Fruit fly (Drosophila melanogaster) whole organism, embryonic: ENCODE results near the gene CG14511.

ENCODE experiments used
- Awh ChIP-seq: fragments of 200-800 bp; sonication (Bioruptor generic); IDR thresholded peaks from 2 replicates; pipeline ENCODE4, ENCODE4 v1.3.6; 2022; ENCODE audit warnings: missing biosample characterization, missing genetic modification characterization
- BEAF-32 ChIP-seq: fragments of 200-800 bp; sonication (Bioruptor generic); optimal IDR thresholded peaks from 3 replicates; lab custom pipeline; 2017; ENCODE audit warnings: missing biosample characterization, missing genetic modification characterization, mild to moderate bottlenecking, moderate library complexity, missing genetic modification reagents
- Blimp-1 ChIP-seq: fragments of 200-800 bp; sonication (Bioruptor generic); optimal IDR thresholded peaks from 3 replicates; lab custom pipeline; 2018; ENCODE audit warnings: missing biosample characterization, missing genetic modification characterization, mild to moderate bottlenecking, moderate library complexity, missing genetic modification reagents
- CG10209 ChIP-seq: fragments of 200-800 bp; sonication (Bioruptor generic); optimal IDR thresholded peaks from 3 replicates; lab custom pipeline; 2017; ENCODE audit warnings: missing biosample characterization, mild to moderate bottlenecking, missing genetic modification characterization, missing genetic modification reagents
- CG10654 ChIP-seq: fragments of 200-800 bp; sonication (Bioruptor generic); optimal IDR thresholded peaks from 2 replicates; lab custom pipeline; 2016; ENCODE audit warnings: missing biosample characterization, missing genetic modification characterization
- CG11247 ChIP-seq: fragments of 200-800 bp; sonication (Bioruptor generic); IDR thresholded peaks from 2 replicates; pipeline ENCODE4 v1.3.6; 2022; ENCODE audit warnings: missing biosample characterization, missing genetic modification characterization
- CG12391 ChIP-seq: fragments of 200-800 bp; sonication (Bioruptor generic); optimal IDR thresholded peaks from 3 replicates; lab custom pipeline; 2018; ENCODE audit warnings: missing biosample characterization, mild to moderate bottlenecking, missing genetic modification characterization, moderate library complexity
- CG14667 ChIP-seq: fragments of 200-800 bp; sonication (Bioruptor generic); IDR thresholded peaks from 2 replicates; pipeline ENCODE4 v1.3.6; 2022; ENCODE audit warnings: missing biosample characterization, missing genetic modification characterization
- CG15073 ChIP-seq: fragments of 200-800 bp; sonication (Bioruptor generic); optimal IDR thresholded peaks from 2 replicates; lab custom pipeline; 2016; ENCODE audit warnings: missing biosample characterization, missing genetic modification characterization
- CG15479 ChIP-seq: fragments of 200-800 bp; sonication (Bioruptor generic); optimal IDR thresholded peaks from 3 replicates; lab custom pipeline; 2019; ENCODE audit warnings: missing biosample characterization, mild to moderate bottlenecking, missing genetic modification characterization, moderate library complexity
- CG17359 ChIP-seq: fragments of 200-800 bp; sonication (Bioruptor generic); optimal IDR thresholded peaks from 3 replicates; lab custom pipeline; 2018; ENCODE audit warnings: missing biosample characterization, mild to moderate bottlenecking, missing genetic modification characterization, moderate library complexity
- CG2712 ChIP-seq: fragments of 200-800 bp; optimal IDR thresholded peaks from 3 replicates; lab custom pipeline; 2019; ENCODE audit warnings: missing biosample characterization, mild to moderate bottlenecking, missing genetic modification characterization, moderate library complexity
- CG34422 ChIP-seq: fragments of 200-800 bp; sonication (Bioruptor generic); IDR thresholded peaks from 3 replicates; pipeline ENCODE4 v1.3.6; 2022; ENCODE audit warnings: missing biosample characterization, missing genetic modification characterization
- CG3847 ChIP-seq: fragments of 200-800 bp; sonication (Bioruptor generic); IDR thresholded peaks from 2 replicates; pipeline ENCODE4 v1.3.6; 2022; ENCODE audit warnings: missing biosample characterization, missing genetic modification characterization
- CG4282 ChIP-seq: fragments of 200-800 bp; sonication (Bioruptor generic); optimal IDR thresholded peaks from 2 replicates; lab custom pipeline; 2016; ENCODE audit warnings: missing biosample characterization, missing genetic modification characterization
- CG4360 ChIP-seq: fragments of 200-800 bp; sonication (Bioruptor generic); IDR thresholded peaks from 2 replicates; pipeline ENCODE4 v1.3.6; 2022; ENCODE audit warnings: missing biosample characterization, missing genetic modification characterization
- CG4854 ChIP-seq: fragments of 200-800 bp; sonication (Bioruptor generic); optimal IDR thresholded peaks from 2 replicates; lab custom pipeline; 2016; ENCODE audit warnings: missing biosample characterization, missing genetic modification characterization, inconsistent platforms
- CG7271 ChIP-seq: fragments of 200-800 bp; sonication (Bioruptor generic); optimal IDR thresholded peaks from 2 replicates; lab custom pipeline; 2018; ENCODE audit warnings: missing biosample characterization, mild to moderate bottlenecking, missing genetic modification characterization, moderate library complexity
- CG8290 ChIP-seq, 3 experiments: fragments of 200-800 bp; sonication (Bioruptor generic); optimal IDR thresholded peaks; 2 replicates each; lab custom pipeline; 2016 to 2019; ENCODE audit warnings: missing biosample characterization in 3 of 3, missing genetic modification characterization in 3 of 3, mild to moderate bottlenecking in 2 of 3, moderate library complexity in 1 of 3
- CG8359 ChIP-seq: fragments of 200-800 bp; sonication (Bioruptor generic); optimal IDR thresholded peaks from 2 replicates; lab custom pipeline; 2017; ENCODE audit warnings: missing biosample characterization, mild to moderate bottlenecking, missing genetic modification characterization, borderline replicate concordance
- CoRest ChIP-seq: fragments of 200-800 bp; sonication (Bioruptor generic); optimal IDR thresholded peaks from 3 replicates; lab custom pipeline; 2018; ENCODE audit warnings: missing biosample characterization, mild to moderate bottlenecking, missing genetic modification characterization, moderate library complexity
- Dbx ChIP-seq: fragments of 200-800 bp; sonication (Bioruptor generic); IDR thresholded peaks from 3 replicates; pipeline ENCODE4 v1.3.6; 2022; ENCODE audit warnings: missing biosample characterization, missing genetic modification characterization
- H15 ChIP-seq: fragments of 200-800 bp; sonication (Bioruptor generic); IDR thresholded peaks from 3 replicates; pipeline ENCODE4 v1.3.6; 2022; ENCODE audit warnings: missing biosample characterization, missing genetic modification characterization
- Hey ChIP-seq: fragments of 200-800 bp; sonication (Bioruptor generic); optimal IDR thresholded peaks from 3 replicates; lab custom pipeline; 2018; ENCODE audit warnings: missing biosample characterization, mild to moderate bottlenecking, missing genetic modification characterization
- HmgZ ChIP-seq: fragments of 200-800 bp; sonication (Bioruptor generic); optimal IDR thresholded peaks from 2 replicates; lab custom pipeline; 2018; ENCODE audit warnings: missing biosample characterization, mild to moderate bottlenecking, missing genetic modification characterization
- Med ChIP-seq: fragments of 200-800 bp; sonication (Bioruptor generic); peaks from one replicate; lab custom pipeline; 2016; ENCODE audit warnings: missing biosample characterization, missing genetic modification characterization, mild to moderate bottlenecking, inconsistent platforms, moderate library complexity
- NK7.1 ChIP-seq: fragments of 200-800 bp; sonication (Bioruptor generic); optimal IDR thresholded peaks from 3 replicates; lab custom pipeline; 2016; ENCODE audit warnings: missing biosample characterization, missing genetic modification characterization
- Sin3A ChIP-seq: fragments of >200 bp; optimal IDR thresholded peaks from 2 replicates; lab custom pipeline; 2018
- Sry-β ChIP-seq: fragments of 200-800 bp; sonication (Bioruptor generic); optimal IDR thresholded peaks from 2 replicates; lab custom pipeline; 2018; ENCODE audit warnings: missing biosample characterization, mild to moderate bottlenecking, missing genetic modification characterization, moderate library complexity
- Xbp1 ChIP-seq: fragments of 200-800 bp; sonication (Bioruptor generic); optimal IDR thresholded peaks from 3 replicates; lab custom pipeline; 2016; ENCODE audit warnings: missing biosample characterization, mild to moderate bottlenecking, missing genetic modification characterization
- btn ChIP-seq: fragments of 200-800 bp; sonication (Bioruptor generic); optimal IDR thresholded peaks from 2 replicates; lab custom pipeline; 2016; ENCODE audit warnings: missing biosample characterization, missing genetic modification characterization
- cato ChIP-seq: fragments of 200-800 bp; sonication (Bioruptor generic); optimal IDR thresholded peaks from 2 replicates; lab custom pipeline; 2016; ENCODE audit warnings: missing biosample characterization, missing genetic modification characterization, borderline replicate concordance
- chm ChIP-seq: fragments of 200-800 bp; sonication (Bioruptor generic); IDR thresholded peaks from 2 replicates; pipeline ENCODE4 v1.3.6; 2022; ENCODE audit warnings: missing biosample characterization, missing genetic modification characterization
- chn ChIP-seq: fragments of 200-800 bp; sonication (Bioruptor generic); optimal IDR thresholded peaks from 2 replicates; lab custom pipeline; 2016; ENCODE audit warnings: missing biosample characterization, missing genetic modification characterization
- fd96Cb ChIP-seq: fragments of 200-800 bp; sonication (Bioruptor generic); optimal IDR thresholded peaks from 2 replicates; lab custom pipeline; 2018; ENCODE audit warnings: missing biosample characterization, mild to moderate bottlenecking, missing genetic modification characterization, moderate library complexity
- gcm2 ChIP-seq: fragments of 200-800 bp; sonication (Bioruptor generic); optimal IDR thresholded peaks from 2 replicates; lab custom pipeline; 2016; ENCODE audit warnings: missing biosample characterization, missing genetic modification characterization
- gt ChIP-seq: fragments of 200-800 bp; sonication (Bioruptor generic); IDR thresholded peaks from 2 replicates; pipeline ENCODE4 v1.3.6; 2022; ENCODE audit warnings: missing biosample characterization, missing genetic modification characterization
- kah ChIP-seq: fragments of 200-800 bp; sonication (Bioruptor generic); optimal IDR thresholded peaks from 2 replicates; lab custom pipeline; 2018; ENCODE audit warnings: missing biosample characterization, mild to moderate bottlenecking, missing genetic modification characterization
- lab ChIP-seq: fragments of 200-800 bp; sonication (Bioruptor generic); optimal IDR thresholded peaks from 3 replicates; lab custom pipeline; 2017; ENCODE audit warnings: missing biosample characterization, missing genetic modification characterization, mild to moderate bottlenecking, moderate library complexity, missing genetic modification reagents
- lola ChIP-seq, 3 experiments: fragments of >200 bp in 2 of 3; fragments of 200-800 bp in 1 of 3; sonication (Bioruptor generic) in 1 of 3; optimal IDR thresholded peaks; 2 replicates each; lab custom pipeline; 2017 to 2019; ENCODE audit warnings: missing biosample characterization in 3 of 3, missing genetic modification characterization in 3 of 3, mild to moderate bottlenecking in 1 of 3, moderate library complexity in 1 of 3
- maf-S ChIP-seq: fragments of 200-800 bp; sonication (Bioruptor generic); optimal IDR thresholded peaks from 2 replicates; lab custom pipeline; 2016; ENCODE audit warnings: missing biosample characterization, missing genetic modification characterization
- nerfin-1 ChIP-seq: fragments of 200-800 bp; sonication (Bioruptor generic); optimal IDR thresholded peaks from 3 replicates; lab custom pipeline; 2019; ENCODE audit warnings: missing biosample characterization, mild to moderate bottlenecking, missing genetic modification characterization, moderate library complexity
- nom ChIP-seq: fragments of 200-800 bp; sonication (Bioruptor generic); optimal IDR thresholded peaks from 2 replicates; lab custom pipeline; 2017; ENCODE audit warnings: missing biosample characterization, missing genetic modification characterization, mild to moderate bottlenecking, moderate library complexity, missing genetic modification reagents
- onecut ChIP-seq: fragments of 200-800 bp; sonication (Bioruptor generic); IDR thresholded peaks from 2 replicates; pipeline ENCODE4 v1.3.6; 2022; ENCODE audit warnings: missing biosample characterization, missing genetic modification characterization
- pita ChIP-seq: fragments of 200-800 bp; sonication (Bioruptor generic); optimal IDR thresholded peaks from 2 replicates; lab custom pipeline; 2017; ENCODE audit warnings: missing biosample characterization, mild to moderate bottlenecking, missing genetic modification characterization
- sob ChIP-seq: fragments of 200-800 bp; sonication (Bioruptor generic); IDR thresholded peaks from 2 replicates; pipeline ENCODE4 v1.3.6; 2022; ENCODE audit warnings: missing biosample characterization, missing genetic modification characterization
- sug ChIP-seq: fragments of 200-800 bp; optimal IDR thresholded peaks from 2 replicates; lab custom pipeline; 2019; ENCODE audit warnings: missing biosample characterization, mild to moderate bottlenecking, missing genetic modification characterization, moderate library complexity
- unpg ChIP-seq: fragments of 200-800 bp; sonication (Bioruptor generic); optimal IDR thresholded peaks from 3 replicates; lab custom pipeline; 2018; ENCODE audit warnings: missing biosample characterization, mild to moderate bottlenecking, missing genetic modification characterization, moderate library complexity
- wor ChIP-seq: fragments of 200-800 bp; sonication (Bioruptor generic); IDR thresholded peaks from 2 replicates; pipeline ENCODE4 v1.3.6; 2022; ENCODE audit warnings: missing biosample characterization, missing genetic modification characterization

Gene CG14511

DNA sequence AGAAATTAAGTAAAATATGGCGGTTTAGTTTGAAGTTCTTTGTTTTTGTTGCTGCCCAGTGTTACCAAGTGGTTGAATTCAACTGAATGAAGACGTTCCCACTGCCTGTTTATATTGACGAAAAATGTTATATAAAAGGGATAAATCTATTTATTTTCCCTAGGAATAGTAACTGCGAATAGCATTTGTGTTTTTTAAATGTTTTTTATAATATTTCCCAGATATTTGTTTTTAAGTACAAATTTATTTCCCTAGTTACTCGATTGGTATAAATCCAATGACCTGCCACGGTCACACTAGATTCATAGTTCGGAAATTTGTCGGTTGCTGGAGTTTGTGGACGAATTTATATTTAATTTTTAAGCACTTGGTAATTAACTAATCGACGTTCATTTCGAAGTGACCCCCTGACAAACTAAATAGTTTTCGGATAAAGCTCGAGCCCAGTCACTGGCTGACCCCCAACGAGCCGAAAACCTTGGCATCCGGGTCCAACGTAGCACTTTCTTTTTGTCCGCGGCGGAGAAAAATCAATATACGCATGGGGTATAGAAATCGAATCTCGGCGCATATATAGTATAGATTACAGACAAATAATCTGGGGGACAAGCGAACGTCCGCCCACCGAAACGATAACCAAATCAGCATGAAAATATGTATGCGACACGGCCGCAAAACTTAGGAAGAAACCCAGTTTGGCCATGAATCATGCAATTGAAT is 15.6 kb downstream of the CG14511 start, which contains the start of the genes dgt6 and Vha100-1:
dgt6 (minus strand) TSS at position 71 of the 720 bp plus-strand sequence.
Vha100-1 (plus strand) TSS at position 292 of the 720 bp plus-strand sequence.
- TF ChIP-seq CG7271 (tag; lab: Kevin White, UChicago): no peak
- peak; percentile 22 for TF ChIP-seq CG10654 (GFP tag; lab: Kevin White, UChicago)
- peak; percentile 29 for TF ChIP-seq nom (GFP tag; lab: Kevin White, UChicago)
- no peak for TF ChIP-seq CoRest (tag; lab: Kevin White, UChicago)
- TF ChIP-seq CG12391 (tag; lab: Kevin White, UChicago): peak; percentile 62
- TF ChIP-seq Hey (tag; lab: Kevin White, UChicago): no peak
- peak; percentile 14 for TF ChIP-seq Sry-β (GFP tag; lab: Kevin White, UChicago)
- TF ChIP-seq maf-S (GFP tag; lab: Kevin White, UChicago): no peak
- TF ChIP-seq cato (GFP tag; lab: Kevin White, UChicago): no peak
- TF ChIP-seq Xbp1 (GFP tag; lab: Kevin White, UChicago): peak; percentile 19
- TF ChIP-seq lola (GFP tag; optimal IDR thresholded peaks at IDR 0.05; lab: Kevin White, UChicago): peak in 1 of 3 experiments; percentile 26
- TF ChIP-seq lab (GFP tag; lab: Kevin White, UChicago): peak; percentile 26
- TF ChIP-seq CG17359 (tag; lab: Kevin White, UChicago): no peak
- TF ChIP-seq Blimp-1: no peak
- TF ChIP-seq CG15073 (GFP tag; lab: Kevin White, UChicago): no peak
- no peak for TF ChIP-seq pita (GFP tag; lab: Kevin White, UChicago)
- TF ChIP-seq HmgZ: peak; percentile 18
- peak; percentile 95 for TF ChIP-seq onecut (GFP tag; lab: Robert Waterston, UW)
- no peak for TF ChIP-seq gcm2 (GFP tag; lab: Kevin White, UChicago)
- peak; percentile 74 for TF ChIP-seq Med
- TF ChIP-seq btn: no peak
- TF ChIP-seq CG8290 (GFP tag; optimal IDR thresholded peaks at IDR 0.05; lab: Kevin White, UChicago): no peak
- no peak for TF ChIP-seq CG8290 (tag; optimal IDR thresholded peaks at IDR 0.05; lab: Kevin White, UChicago)
- no peak for TF ChIP-seq CG14667 (GFP tag; lab: Robert Waterston, UW)
- TF ChIP-seq nerfin-1 (tag; lab: Kevin White, UChicago): peak; percentile 39
- TF ChIP-seq CG4854 (GFP tag; lab: Kevin White, UChicago): no peak
- peak; percentile 80 for TF ChIP-seq CG4360 (GFP tag; lab: Robert Waterston, UW)
- TF ChIP-seq sob (GFP tag; lab: Robert Waterston, UW): peak; percentile 21; the same call in 1 of the 2 replicates
- no peak for TF ChIP-seq chm (GFP tag; lab: Robert Waterston, UW)
- 0 out of 3 replicates have a peak, but pooled peaks have one; percentile 28 for TF ChIP-seq CG34422
- TF ChIP-seq kah: no peak
- no peak for TF ChIP-seq NK7.1
- TF ChIP-seq Dbx: peak; percentile 43; the same call in 1 of the 3 replicates
- no peak for TF ChIP-seq wor (GFP tag; lab: Robert Waterston, UW)
- TF ChIP-seq CG3847 (GFP tag; lab: Robert Waterston, UW): 0 out of 2 replicates have a peak, but pooled peaks have one; percentile 41
- TF ChIP-seq BEAF-32 (GFP tag; lab: Kevin White, UChicago): peak; percentile 38
- no peak for TF ChIP-seq gt (GFP tag; lab: Robert Waterston, UW)
- peak; percentile 53 for TF ChIP-seq CG2712 (tag; lab: Kevin White, UChicago)
- TF ChIP-seq chn (GFP tag; lab: Kevin White, UChicago): no peak
- no peak for TF ChIP-seq unpg (GFP tag; lab: Kevin White, UChicago)
- TF ChIP-seq CG15479 (GFP tag; lab: Kevin White, UChicago): no peak
- TF ChIP-seq Awh (GFP tag; lab: Robert Waterston, UW): no peak
- no peak for TF ChIP-seq CG4282 (GFP tag; lab: Kevin White, UChicago)
- peak; percentile 24 for TF ChIP-seq Sin3A (lab: Kevin White, UChicago)
- TF ChIP-seq fd96Cb (tag; lab: Kevin White, UChicago): no peak
- no peak for TF ChIP-seq CG10209 (GFP tag; lab: Kevin White, UChicago)
- TF ChIP-seq H15 (GFP tag; lab: Robert Waterston, UW): no peak
- TF ChIP-seq CG8359 (GFP tag; lab: Kevin White, UChicago): no peak
- TF ChIP-seq CG11247 (GFP tag; lab: Robert Waterston, UW): no peak
- peak; percentile 60 for TF ChIP-seq sug (tag; lab: Kevin White, UChicago)
